Fruit fly (Drosophila melanogaster) whole organism, embryonic: ENCODE measurements around the gene CG32087.

Source experiments
- Atf6 ChIP-seq: fragments of 200-800 bp; sonication (Bioruptor generic); IDR thresholded peaks from 2 replicates; pipeline ENCODE4 v1.3.6; 2022; ENCODE audit warnings: missing biosample characterization, missing genetic modification characterization
- BtbVII ChIP-seq: fragments of 200-800 bp; sonication (Bioruptor generic); optimal IDR thresholded peaks from 3 replicates; lab custom pipeline; 2017; ENCODE audit warnings: missing biosample characterization, mild to moderate bottlenecking, missing genetic modification characterization
- CG10959 ChIP-seq: fragments of 200-800 bp; sonication (Bioruptor generic); IDR thresholded peaks from 2 replicates; pipeline ENCODE4 v1.3.6; 2022; ENCODE audit warnings: missing biosample characterization, missing genetic modification characterization
- CG11560 ChIP-seq: fragments of 200-800 bp; sonication (Bioruptor generic); IDR thresholded peaks from 3 replicates; pipeline ENCODE4 v1.3.6; 2022; ENCODE audit warnings: missing biosample characterization, missing genetic modification characterization
- CG12071 ChIP-seq: fragments of 200-800 bp; sonication (Bioruptor generic); optimal IDR thresholded peaks from 3 replicates; lab custom pipeline; 2018; ENCODE audit warnings: missing biosample characterization, mild to moderate bottlenecking, missing genetic modification characterization
- CG15696 ChIP-seq: fragments of 200-800 bp; sonication (Bioruptor generic); optimal IDR thresholded peaks from 2 replicates; lab custom pipeline; 2019; ENCODE audit warnings: missing biosample characterization, mild to moderate bottlenecking, missing genetic modification characterization, moderate library complexity
- CG16779 ChIP-seq: fragments of 200-800 bp; sonication (Bioruptor generic); IDR thresholded peaks from 2 replicates; pipeline ENCODE4 v1.3.6; 2022; ENCODE audit warnings: missing biosample characterization, missing genetic modification characterization
- CG18476 ChIP-seq: fragments of 200-800 bp; sonication (Bioruptor generic); optimal IDR thresholded peaks from 2 replicates; lab custom pipeline; 2016; ENCODE audit warnings: missing biosample characterization, mild to moderate bottlenecking, missing genetic modification characterization
- CG2889 ChIP-seq: fragments of 200-800 bp; sonication (Bioruptor generic); IDR thresholded peaks from 3 replicates; pipeline ENCODE4 v1.3.6; 2022; ENCODE audit warnings: missing biosample characterization, missing genetic modification characterization
- CG30020 ChIP-seq: fragments of 200-800 bp; optimal IDR thresholded peaks from 2 replicates; lab custom pipeline; 2019; ENCODE audit warnings: missing biosample characterization, mild to moderate bottlenecking, missing genetic modification characterization, moderate library complexity
- CG30403 ChIP-seq: fragments of 200-800 bp; sonication (Bioruptor generic); optimal IDR thresholded peaks from 3 replicates; lab custom pipeline; 2016; ENCODE audit warnings: missing biosample characterization, missing genetic modification characterization
- CG3726 ChIP-seq: fragments of 200-800 bp; sonication (Bioruptor generic); IDR thresholded peaks from 3 replicates; pipeline ENCODE4, ENCODE4 v1.3.6; 2022; ENCODE audit warnings: missing biosample characterization, missing genetic modification characterization
- CG4360 ChIP-seq: fragments of 200-800 bp; sonication (Bioruptor generic); IDR thresholded peaks from 2 replicates; pipeline ENCODE4 v1.3.6; 2022; ENCODE audit warnings: missing biosample characterization, missing genetic modification characterization
- CG43689 ChIP-seq: fragments of 200-800 bp; sonication (Bioruptor generic); IDR thresholded peaks from 2 replicates; pipeline ENCODE4 v1.3.6; 2022; ENCODE audit warnings: missing biosample characterization, missing genetic modification characterization
- CG4424 ChIP-seq: fragments of 200-800 bp; sonication (Bioruptor generic); optimal IDR thresholded peaks from 3 replicates; lab custom pipeline; 2016; ENCODE audit warnings: missing biosample characterization, missing genetic modification characterization
- CG6854 ChIP-seq: fragments of 200-800 bp; sonication (Bioruptor generic); optimal IDR thresholded peaks from 3 replicates; lab custom pipeline; 2017; ENCODE audit warnings: missing biosample characterization, mild to moderate bottlenecking, missing genetic modification characterization
- CG7271 ChIP-seq: fragments of 200-800 bp; sonication (Bioruptor generic); optimal IDR thresholded peaks from 2 replicates; lab custom pipeline; 2018; ENCODE audit warnings: missing biosample characterization, mild to moderate bottlenecking, missing genetic modification characterization, moderate library complexity
- CG7786 ChIP-seq: fragments of 200-800 bp; sonication (Bioruptor generic); optimal IDR thresholded peaks from 2 replicates; lab custom pipeline; 2016; ENCODE audit warnings: missing biosample characterization, missing genetic modification characterization
- CG9727 ChIP-seq: fragments of 200-800 bp; sonication (Bioruptor generic); optimal IDR thresholded peaks from 3 replicates; lab custom pipeline; 2017; ENCODE audit warnings: missing biosample characterization, mild to moderate bottlenecking, missing genetic modification characterization
- CoRest ChIP-seq: fragments of 200-800 bp; sonication (Bioruptor generic); optimal IDR thresholded peaks from 3 replicates; lab custom pipeline; 2018; ENCODE audit warnings: missing biosample characterization, mild to moderate bottlenecking, missing genetic modification characterization, moderate library complexity
- D19B ChIP-seq: fragments of 200-800 bp; sonication (Bioruptor generic); optimal IDR thresholded peaks from 2 replicates; lab custom pipeline; 2017; ENCODE audit warnings: missing biosample characterization, mild to moderate bottlenecking, missing genetic modification characterization
- Dad ChIP-seq: fragments of 200-800 bp; sonication (Bioruptor generic); optimal IDR thresholded peaks from 3 replicates; lab custom pipeline; 2016; ENCODE audit warnings: missing biosample characterization, missing genetic modification characterization
- Dek ChIP-seq: fragments of 200-800 bp; sonication (Bioruptor generic); optimal IDR thresholded peaks from 3 replicates; lab custom pipeline; 2019; ENCODE audit warnings: missing biosample characterization, mild to moderate bottlenecking, missing genetic modification characterization, moderate library complexity
- Ets97D ChIP-seq: fragments of 200-800 bp; sonication (Bioruptor generic); optimal IDR thresholded peaks from 3 replicates; lab custom pipeline; 2016; ENCODE audit warnings: missing biosample characterization, missing genetic modification characterization
- HmgD ChIP-seq: fragments of 200-800 bp; sonication (Bioruptor generic); optimal IDR thresholded peaks from 3 replicates; lab custom pipeline; 2016; ENCODE audit warnings: missing biosample characterization, missing genetic modification characterization
- Hr51 ChIP-seq, 2 experiments: fragments of 200-800 bp; sonication (Bioruptor generic); optimal IDR thresholded peaks; 2 replicates in 1 of 2; 3 replicates in 1 of 2; lab custom pipeline; 2016 to 2018; ENCODE audit warnings: missing biosample characterization in 2 of 2, missing genetic modification characterization in 2 of 2, mild to moderate bottlenecking in 1 of 2, moderate library complexity in 1 of 2
- Kr ChIP-seq: fragments of 200-800 bp; sonication (Bioruptor generic); optimal IDR thresholded peaks from 2 replicates; lab custom pipeline; 2017; ENCODE audit warnings: missing biosample characterization, mild to moderate bottlenecking, missing genetic modification characterization
- Med ChIP-seq: fragments of 200-800 bp; sonication (Bioruptor generic); peaks from one replicate; lab custom pipeline; 2016; ENCODE audit warnings: missing biosample characterization, missing genetic modification characterization, mild to moderate bottlenecking, inconsistent platforms, moderate library complexity
- NFAT ChIP-seq: fragments of 200-800 bp; sonication (Bioruptor generic); IDR thresholded peaks from 2 replicates; pipeline ENCODE4 v1.3.6; 2022; ENCODE audit warnings: missing biosample characterization, missing genetic modification characterization
- Neu2 ChIP-seq: fragments of 200-800 bp; sonication (Bioruptor generic); optimal IDR thresholded peaks from 3 replicates; lab custom pipeline; 2016; ENCODE audit warnings: missing biosample characterization, missing genetic modification characterization, borderline replicate concordance
- NfI ChIP-seq: fragments of 200-800 bp; sonication (Bioruptor generic); optimal IDR thresholded peaks from 3 replicates; lab custom pipeline; 2018; ENCODE audit warnings: missing biosample characterization, mild to moderate bottlenecking, missing genetic modification characterization, moderate library complexity
- Taf1 ChIP-seq: fragments of 200-800 bp; sonication (Bioruptor generic); IDR thresholded peaks from 2 replicates; pipeline ENCODE4 v1.3.6; 2022; ENCODE audit warnings: missing biosample characterization, missing genetic modification characterization
- Usf ChIP-seq: fragments of 200-800 bp; sonication (Bioruptor generic); optimal IDR thresholded peaks from 2 replicates; lab custom pipeline; 2017; ENCODE audit warnings: missing genotype, missing biosample characterization, missing genetic modification characterization
- bigmax ChIP-seq: fragments of 200-800 bp; sonication (Bioruptor generic); optimal IDR thresholded peaks from 2 replicates; lab custom pipeline; 2018; ENCODE audit warnings: missing biosample characterization, mild to moderate bottlenecking, missing genetic modification characterization
- chm ChIP-seq: fragments of 200-800 bp; sonication (Bioruptor generic); IDR thresholded peaks from 2 replicates; pipeline ENCODE4 v1.3.6; 2022; ENCODE audit warnings: missing biosample characterization, missing genetic modification characterization
- ci ChIP-seq: fragments of 200-800 bp; sonication (Bioruptor generic); IDR thresholded peaks from 3 replicates; pipeline ENCODE4 v1.3.6; 2022; ENCODE audit warnings: missing biosample characterization, missing genetic modification characterization
- corto ChIP-seq: fragments of 200-800 bp; sonication (Bioruptor generic); optimal IDR thresholded peaks from 2 replicates; lab custom pipeline; 2016; ENCODE audit warnings: missing biosample characterization, mild to moderate bottlenecking, missing genetic modification characterization, moderate library complexity
- croc ChIP-seq: fragments of 200-800 bp; sonication (Bioruptor generic); conservative IDR thresholded peaks from 3 replicates; pipeline ENCODE4 v1.3.6; 2022; ENCODE audit warnings: missing biosample characterization, missing genetic modification characterization
- cwo ChIP-seq: fragments of 200-800 bp; sonication (Bioruptor generic); optimal IDR thresholded peaks from 3 replicates; lab custom pipeline; 2017; ENCODE audit warnings: missing biosample characterization, missing genetic modification characterization, mild to moderate bottlenecking, moderate library complexity, missing genetic modification reagents
- fd3F ChIP-seq: fragments of 200-800 bp; sonication (Bioruptor generic); optimal IDR thresholded peaks from 2 replicates; lab custom pipeline; 2018; ENCODE audit warnings: missing biosample characterization, mild to moderate bottlenecking, missing genetic modification characterization, moderate library complexity
- fd64A ChIP-seq: fragments of 200-800 bp; sonication (Bioruptor generic); optimal IDR thresholded peaks from 3 replicates; lab custom pipeline; 2018; ENCODE audit warnings: missing biosample characterization, mild to moderate bottlenecking, missing genetic modification characterization
- gfzf ChIP-seq: fragments of 200-800 bp; sonication (Bioruptor generic); optimal IDR thresholded peaks from 2 replicates; lab custom pipeline; 2016; ENCODE audit warnings: missing biosample characterization, mild to moderate bottlenecking, missing genetic modification characterization, moderate library complexity
- hkb ChIP-seq, 2 experiments: fragments of 200-800 bp in 1 of 2; fragments of >200 bp in 1 of 2; sonication (Bioruptor generic) in 1 of 2; IDR thresholded peaks in 1 of 2; optimal IDR thresholded peaks in 1 of 2; 2 replicates each; pipeline versions ENCODE4 v1.3.6 to Lab custom; 2017 to 2022; ENCODE audit warnings: missing biosample characterization in 1 of 2, missing genetic modification characterization in 1 of 2
- kni ChIP-seq: fragments of 200-800 bp; sonication (Bioruptor generic); optimal IDR thresholded peaks from 3 replicates; lab custom pipeline; 2017; ENCODE audit warnings: mild to moderate bottlenecking, missing biosample characterization, missing genetic modification reagents, missing genetic modification characterization
- mam ChIP-seq: fragments of 200-800 bp; sonication (Bioruptor generic); optimal IDR thresholded peaks from 3 replicates; lab custom pipeline; 2016; ENCODE audit warnings: missing biosample characterization, missing genetic modification characterization
- pita ChIP-seq: fragments of 200-800 bp; sonication (Bioruptor generic); optimal IDR thresholded peaks from 2 replicates; lab custom pipeline; 2017; ENCODE audit warnings: missing biosample characterization, mild to moderate bottlenecking, missing genetic modification characterization
- pum ChIP-seq: fragments of 200-800 bp; sonication (Bioruptor generic); optimal IDR thresholded peaks from 2 replicates; lab custom pipeline; 2016; ENCODE audit warnings: missing biosample characterization, missing genetic modification characterization
- schlank ChIP-seq: fragments of 200-800 bp; sonication (Bioruptor generic); optimal IDR thresholded peaks from 2 replicates; lab custom pipeline; 2018; ENCODE audit warnings: missing biosample characterization, mild to moderate bottlenecking, missing genetic modification characterization
- sima ChIP-seq: fragments of 200-800 bp; sonication (Bioruptor generic); optimal IDR thresholded peaks from 2 replicates; lab custom pipeline; 2016; ENCODE audit warnings: missing biosample characterization, missing genetic modification characterization
- stc ChIP-seq: fragments of 200-800 bp; sonication (Bioruptor generic); IDR thresholded peaks from 2 replicates; pipeline ENCODE4 v1.3.6; 2022; ENCODE audit warnings: missing biosample characterization, missing genetic modification characterization
- trem ChIP-seq: fragments of 200-800 bp; optimal IDR thresholded peaks from 3 replicates; lab custom pipeline; 2019; ENCODE audit warnings: missing biosample characterization, mild to moderate bottlenecking, missing genetic modification characterization, moderate library complexity

CG32087 gene

DNA sequence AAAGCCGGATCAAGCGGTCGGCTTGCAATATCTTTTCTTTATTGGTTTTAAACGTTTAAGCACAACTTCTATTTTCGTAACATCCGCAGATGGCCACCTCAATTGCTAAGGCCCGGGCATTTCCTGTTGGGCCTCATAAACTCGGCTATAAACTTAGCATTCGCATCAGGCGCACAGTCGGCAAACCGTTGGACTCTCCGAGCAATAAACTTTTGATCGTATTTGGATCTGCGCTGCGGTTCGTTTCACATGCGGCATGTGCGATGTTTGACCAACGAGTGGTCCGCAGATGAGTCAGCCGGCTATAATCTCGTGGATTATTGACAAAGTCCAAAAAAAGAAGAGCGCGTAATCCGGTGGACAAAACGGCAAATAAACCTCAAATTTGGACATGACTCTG is 20.2 kb upstream of the CG32087 start (continued):
- TF ChIP-seq BtbVII (GFP tag; lab: Kevin White, UChicago) (no peak), CG10959 (no peak), CG30403 (GFP tag; lab: Kevin White, UChicago) (no peak), CoRest (tag; lab: Kevin White, UChicago) (no peak), Dek (no peak), D19B (GFP tag; lab: Kevin White, UChicago) (no peak), Dad (no peak), pita (GFP tag; lab: Kevin White, UChicago) (no peak), CG6854 (GFP tag; lab: Kevin White, UChicago) (no peak), fd3F (GFP tag; lab: Kevin White, UChicago) (no peak), trem (tag; lab: Kevin White, UChicago) (no peak), kni (GFP tag; lab: Kevin White, UChicago) (no peak), CG11560 (tag; lab: Robert Waterston, UW) (no peak), CG2889 (GFP tag; lab: Robert Waterston, UW) (no peak), Neu2 (GFP tag; lab: Kevin White, UChicago) (no peak), CG7786 (GFP tag; lab: Kevin White, UChicago) (no peak), corto (no peak), Usf (GFP tag; lab: Kevin White, UChicago) (no peak), Ets97D (GFP tag; lab: Kevin White, UChicago) (no peak), CG3726 (GFP tag; lab: Robert Waterston, UW) (no peak), CG30020 (tag; lab: Kevin White, UChicago) (no peak), bigmax (GFP tag; lab: Kevin White, UChicago) (no peak), ci (peak; percentile 54; the same call in 1 of the 3 replicates), Taf1 (GFP tag; lab: Robert Waterston, UW) (no peak), cwo (GFP tag; lab: Kevin White, UChicago) (no peak), CG4360 (no peak), fd64A (no peak), NfI (no peak), NFAT (GFP tag; lab: Robert Waterston, UW) (peak; percentile 36; the same call in 1 of the 2 replicates), Kr (GFP tag; lab: Kevin White, UChicago) (no peak), CG16779 (GFP tag; lab: Robert Waterston, UW) (no peak), sima (GFP tag; lab: Kevin White, UChicago) (no peak), chm (GFP tag; lab: Robert Waterston, UW) (no peak), pum (GFP tag; lab: Kevin White, UChicago) (no peak), hkb (optimal IDR thresholded peaks at IDR 0.05; lab: Kevin White, UChicago) (no peak), hkb (GFP tag; IDR thresholded peaks at IDR 0.05; lab: Robert Waterston, UW) (no peak), HmgD (GFP tag; lab: Kevin White, UChicago) (no peak), schlank (tag; lab: Kevin White, UChicago) (no peak), mam (GFP tag; lab: Kevin White, UChicago) (no peak), Atf6 (GFP tag; lab: Robert Waterston, UW) (peak; percentile 54; the same call in 1 of the 2 replicates), gfzf (no peak), CG7271 (no peak), CG18476 (no peak), Med (GFP tag; lab: Kevin White, UChicago) (peak; percentile 60), CG43689 (GFP tag; lab: Robert Waterston, UW) (peak; percentile 41; the same call in 1 of the 2 replicates), CG4424 (GFP tag; lab: Kevin White, UChicago) (no peak), Hr51 (GFP tag; optimal IDR thresholded peaks at IDR 0.05; lab: Kevin White, UChicago) (no peak), croc (no peak), stc (GFP tag; lab: Robert Waterston, UW) (0 out of 2 replicates have a peak, but pooled peaks have one; percentile 21), CG12071 (GFP tag; lab: Kevin White, UChicago) (no peak), CG15696 (tag; lab: Kevin White, UChicago) (no peak), CG9727 (GFP tag; lab: Kevin White, UChicago) (no peak)
